Worm (Caenorhabditis elegans) whole organism, L4/young adult: ENCODE measurements around the gene D2023.1.

Experiments
- W03F9.2 ChIP-seq: fragments of 150-350 bp; optimal IDR thresholded peaks from 2 replicates; lab custom pipeline; 2014; ENCODE audit warnings: missing biosample characterization, missing genetic modification characterization
- him-1 ChIP-seq: sonication (generic microtip); optimal IDR thresholded peaks from 2 replicates; lab custom pipeline; 2016; ENCODE audit warnings: missing genotype, missing genetic modification reagents, missing genetic modification characterization, missing compliant biosample characterization

DNA sequence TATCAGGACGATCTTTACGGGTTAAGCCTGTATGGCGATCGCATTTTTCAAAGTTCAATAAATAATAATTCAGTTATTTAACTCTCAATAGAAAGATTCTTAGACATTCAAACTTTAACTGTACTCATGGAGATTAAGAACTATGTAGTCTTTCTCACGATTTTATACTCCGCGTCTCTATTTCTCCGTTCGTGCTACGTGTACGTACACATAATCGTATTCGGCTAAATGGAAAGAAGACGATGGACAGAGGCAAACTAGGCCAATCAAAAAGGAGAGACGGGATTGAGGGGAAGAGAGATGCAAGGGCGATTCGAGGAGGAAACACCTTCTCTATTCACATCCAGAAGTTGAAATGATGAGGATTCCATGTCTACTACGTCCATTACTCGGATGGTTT is 15.9 kb upstream of the D2023.1 start, which contains the start of gene bus-18:
- TF ChIP-seq him-1 (tag; lab: Kevin White, UChicago) = no peak
- TF ChIP-seq W03F9.2 (tag; lab: Kevin White, UChicago) = no peak
